Worm (Caenorhabditis elegans) whole organism, midembryonic: ENCODE results near the gene F19C6.3.

Experiments used
- T22C8.4 ChIP-seq: fragments of 200-800 bp; sonication (Bioruptor generic); IDR thresholded peaks from 2 replicates; pipeline ENCODE4 v1.3.6; 2022; ENCODE audit warnings: missing genetic modification characterization, missing compliant biosample characterization
- flt-1 ChIP-seq: fragments of 200-800 bp; sonication (Bioruptor generic); IDR thresholded peaks from 2 replicates; pipeline ENCODE4 v1.3.6; 2022; ENCODE audit warnings: missing genetic modification characterization, missing compliant biosample characterization
- med-1 ChIP-seq: sonication (generic microtip); optimal IDR thresholded peaks from 2 replicates; lab custom pipeline; 2017; ENCODE audit warnings: missing genetic modification characterization, mild to moderate bottlenecking, missing compliant biosample characterization, antibody characterized with exemption, missing genetic modification reagents; ENCODE audit not compliant: insufficient read depth
- tab-1 ChIP-seq: fragments of 200-800 bp; sonication (Bioruptor generic); IDR thresholded peaks from 2 replicates; pipeline ENCODE4 v1.3.6; 2022; ENCODE audit warnings: missing genetic modification characterization, missing compliant biosample characterization

DNA sequence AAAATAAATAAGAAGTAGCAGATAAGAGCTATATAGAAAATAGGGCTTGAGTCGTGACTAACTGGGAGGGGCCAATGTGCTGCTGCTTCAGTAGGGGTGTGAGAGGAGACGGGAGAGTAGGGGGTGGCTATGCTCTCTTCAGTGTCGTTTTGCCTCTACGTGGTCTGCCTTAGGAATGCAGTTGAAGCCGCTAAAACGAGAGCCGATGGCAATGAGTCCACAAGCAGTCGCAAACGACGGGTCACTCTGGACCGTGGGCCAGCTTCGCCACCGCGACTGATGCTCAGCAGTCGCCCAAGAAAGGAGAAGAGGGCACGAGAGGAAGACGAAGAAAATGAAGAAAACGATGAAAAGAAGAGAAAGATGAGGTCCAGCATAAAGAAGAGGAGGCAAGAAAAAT, 9.4 kb downstream of the F19C6.3 start, which contains the start of gene grk-1:
- no peak for TF ChIP-seq T22C8.4
- TF ChIP-seq flt-1 (GFP tag; lab: Robert Waterston, UW), result no peak
- TF ChIP-seq tab-1 (GFP tag; lab: Robert Waterston, UW), result no peak
- TF ChIP-seq med-1 (GFP tag; lab: Kevin White, UChicago), result no peak
